Worm (Caenorhabditis elegans): ENCODE measurements around the gene F47B10.4.

ce11 chrX:10890456-10890855 is 609 bp upstream of the F47B10.4 start, which contains the start of gene F47B10.5:
- TF ChIP-seq swsn-7 (tag; optimal IDR thresholded peaks at IDR 0.05): no peak
- TF ChIP-seq tbx-2 (tag; optimal IDR thresholded peaks at IDR 0.05): no peak
- no peak for TF ChIP-seq nhr-20 (tag; optimal IDR thresholded peaks at IDR 0.05)
- TF ChIP-seq pqm-1 (tag; optimal IDR thresholded peaks at IDR 0.05): no peak
- TF ChIP-seq mdl-1 (tag; optimal IDR thresholded peaks at IDR 0.05): no peak
- TF ChIP-seq snpc-4 (tag; optimal IDR thresholded peaks at IDR 0.05): no peak
- no peak for TF ChIP-seq sptf-1 (tag; optimal IDR thresholded peaks at IDR 0.05)
- no peak for TF ChIP-seq ztf-11 (tag; optimal IDR thresholded peaks at IDR 0.05)
- no peak for TF ChIP-seq efl-3 (GFP tag; optimal IDR thresholded peaks at IDR 0.05)
- TF ChIP-seq lir-3 (tag; optimal IDR thresholded peaks at IDR 0.05; ENCODE audit: poor library complexity): no peak
- no peak for TF ChIP-seq fkh-4 (tag; optimal IDR thresholded peaks at IDR 0.05; ENCODE audit: borderline replicate concordance)
- TF ChIP-seq fkh-10 (GFP tag; optimal IDR thresholded peaks at IDR 0.05): no peak

Measured in whole organism, L1 larva.